Fruit fly (Drosophila melanogaster): ENCODE results near the gene Cyp6d5.

The Cyp6d5 gene

dm6 chr3R:14051391-14051852, 22.4 kb downstream of the Cyp6d5 start (continued):
- no peak for TF ChIP-seq wdn (GFP tag; IDR thresholded peaks at IDR 0.05)
- TF ChIP-seq z (GFP tag; IDR thresholded peaks at IDR 0.05), result peak; percentile 67; the same call in 1 of the 3 replicates
- no peak for TF ChIP-seq zfh2 (GFP tag; optimal IDR thresholded peaks at IDR 0.05)
- no peak for TF ChIP-seq Mad (GFP tag; optimal IDR thresholded peaks at IDR 0.05)
- no peak for TF ChIP-seq CG8765 (GFP tag; IDR thresholded peaks at IDR 0.05)
- peak in 1 of 2 experiments; percentile 73 for TF ChIP-seq eve (GFP tag; optimal IDR thresholded peaks at IDR 0.05)
- peak; percentile 42; the same call in 1 of the 2 replicates for TF ChIP-seq NFAT (GFP tag; IDR thresholded peaks at IDR 0.05)
- no peak for TF ChIP-seq CG9215 (GFP tag; IDR thresholded peaks at IDR 0.05)
- no peak for TF ChIP-seq Hmx (GFP tag; optimal IDR thresholded peaks at IDR 0.05)
- no peak for TF ChIP-seq gfzf (GFP tag; optimal IDR thresholded peaks at IDR 0.05)
- TF ChIP-seq nerfin-1 (tag; optimal IDR thresholded peaks at IDR 0.05), result no peak
- TF ChIP-seq CG10431 (GFP tag; optimal IDR thresholded peaks at IDR 0.05), result no peak
- no peak for TF ChIP-seq cad (GFP tag; optimal IDR thresholded peaks at IDR 0.05)

DNA sequence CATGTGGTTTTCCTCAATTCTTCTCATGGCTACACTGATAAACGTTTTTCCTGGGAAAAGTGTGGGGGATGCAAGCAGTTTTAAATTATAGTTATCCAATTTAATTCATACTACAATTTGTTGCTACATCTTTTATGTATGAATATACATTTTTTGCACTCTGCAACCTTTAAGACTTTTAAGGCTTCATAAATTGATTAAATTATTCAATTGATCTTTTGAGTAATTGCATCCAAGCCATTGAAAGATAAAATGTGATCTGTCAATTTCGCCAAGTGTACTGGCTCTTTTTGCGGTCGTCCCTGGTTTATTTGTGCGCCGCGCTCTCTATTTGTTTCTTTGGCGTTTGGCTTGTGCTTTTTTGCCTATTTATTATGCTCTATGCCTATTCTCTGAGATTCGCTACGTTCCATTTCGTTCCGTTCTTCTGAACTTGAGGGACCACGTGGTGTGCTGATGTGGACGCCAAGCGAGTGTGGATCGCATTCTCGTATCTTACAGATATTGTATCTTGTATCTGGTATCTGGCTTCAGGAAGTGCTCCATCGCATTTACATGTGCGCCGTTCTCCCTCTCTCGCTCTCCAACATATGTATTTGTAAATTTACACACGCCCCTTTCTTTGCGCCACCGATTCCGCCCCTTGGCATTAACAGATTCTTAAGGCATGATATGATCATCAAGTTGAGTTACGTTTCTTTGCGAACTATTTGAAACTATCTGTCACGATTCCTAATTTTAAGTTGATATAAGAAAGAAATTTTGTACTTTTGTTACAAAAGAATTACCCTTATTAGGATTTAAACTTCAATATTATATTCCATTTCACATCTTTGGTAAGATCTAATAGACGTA, 23.4 kb downstream of the Cyp6d5 start:
- TF ChIP-seq zf30C (GFP tag; optimal IDR thresholded peaks at IDR 0.05) (peak; percentile 63), CG8359 (GFP tag; optimal IDR thresholded peaks at IDR 0.05; ENCODE audit: borderline replicate concordance) (no peak), Poxn (GFP tag; IDR thresholded peaks at IDR 0.05) (peak; percentile 79), sd (tag; optimal IDR thresholded peaks at IDR 0.05) (peak; percentile 46), repo (GFP tag; optimal IDR thresholded peaks at IDR 0.05) (peak; percentile 66), CG14860 (GFP tag; IDR thresholded peaks at IDR 0.05; ENCODE audit: partially characterized antibody) (no peak), fd102C (GFP tag; optimal IDR thresholded peaks at IDR 0.05) (no peak), unpg (GFP tag; optimal IDR thresholded peaks at IDR 0.05) (peak; percentile 82), Mes4 (GFP tag; optimal IDR thresholded peaks at IDR 0.05) (no peak), nerfin-1 (tag; optimal IDR thresholded peaks at IDR 0.05) (no peak), Gug (GFP tag; IDR thresholded peaks at IDR 0.05) (peak; percentile 84), CG7987 (GFP tag; optimal IDR thresholded peaks at IDR 0.05) (peak; percentile 10), cg (GFP tag; optimal IDR thresholded peaks at IDR 0.05) (no peak), CG4820 (GFP tag; optimal IDR thresholded peaks at IDR 0.05) (peak; percentile 61), CG17186 (GFP tag; optimal IDR thresholded peaks at IDR 0.05) (no peak), gfzf (GFP tag; optimal IDR thresholded peaks at IDR 0.05) (no peak), grn (GFP tag; optimal IDR thresholded peaks at IDR 0.05) (no peak), CG17612 (GFP tag; IDR thresholded peaks at IDR 0.05) (peak; percentile 53; the same call in 1 of the 2 replicates), CG18262 (tag; optimal IDR thresholded peaks at IDR 0.05) (peak; percentile 63), CG18476 (GFP tag; optimal IDR thresholded peaks at IDR 0.05) (peak; percentile 77), BtbVII (GFP tag; optimal IDR thresholded peaks at IDR 0.05) (peak; percentile 86), CG2120 (GFP tag; optimal IDR thresholded peaks at IDR 0.05) (peak; percentile 97), cato (GFP tag; optimal IDR thresholded peaks at IDR 0.05; ENCODE audit: borderline replicate concordance) (peak; percentile 28), CG11456 (GFP tag; IDR thresholded peaks at IDR 0.05) (peak; percentile 86), CG9609 (GFP tag; optimal IDR thresholded peaks at IDR 0.05) (peak; percentile 81), Fer1 (GFP tag; optimal IDR thresholded peaks at IDR 0.05) (peak; percentile 89), E2f2 (GFP tag; IDR thresholded peaks at IDR 0.05) (peak; percentile 67), cas (GFP tag; IDR thresholded peaks at IDR 0.05) (peak; percentile 75), NFAT (GFP tag; IDR thresholded peaks at IDR 0.05) (peak; percentile 92), wdn (GFP tag; IDR thresholded peaks at IDR 0.05) (peak; percentile 91), CG10209 (GFP tag; optimal IDR thresholded peaks at IDR 0.05) (peak; percentile 88), tna (GFP tag; IDR thresholded peaks at IDR 0.05; ENCODE audit: partially characterized antibody) (no peak), NC2α (GFP tag; optimal IDR thresholded peaks at IDR 0.05) (peak; percentile 32), dm (GFP tag; optimal IDR thresholded peaks at IDR 0.05) (peak; percentile 78), CG6854 (GFP tag; optimal IDR thresholded peaks at IDR 0.05) (peak; percentile 74), CG8388 (GFP tag; optimal IDR thresholded peaks at IDR 0.05) (peak; percentile 48), CG10321 (GFP tag; IDR thresholded peaks at IDR 0.05) (no peak; the same call in 1 of the 2 replicates), CG15514 (GFP tag; optimal IDR thresholded peaks at IDR 0.05) (peak; percentile 80)

All from whole organism, embryonic.